Worm (Caenorhabditis elegans) whole organism, L1 larva: ENCODE data around the gene C05G5.7.
A peak's percentile ranks its signal among the peaks of the same experiment; 100 is the strongest.

Source experiments
- F16B12.6 ChIP-seq: fragments of 150-350 bp; optimal IDR thresholded peaks from 2 replicates; lab custom pipeline; 2014; ENCODE audit warnings: missing biosample characterization, missing genetic modification characterization
- Y116A8C.19 ChIP-seq: sonication (generic microtip); optimal IDR thresholded peaks from 2 replicates; lab custom pipeline; 2016; ENCODE audit warnings: missing compliant biosample characterization, missing genetic modification characterization, borderline replicate concordance
- alr-1 ChIP-seq: fragments of 200-800 bp; sonication (Bioruptor generic); optimal IDR thresholded peaks from 2 replicates; lab custom pipeline; 2018; ENCODE audit warnings: borderline replicate concordance, mild to moderate bottlenecking, missing genetic modification characterization, missing compliant biosample characterization
- ama-1 ChIP-seq: fragments of 150-350 bp; optimal IDR thresholded peaks from 2 replicates; lab custom pipeline; 2014
- blmp-1 ChIP-seq: fragments of 150-350 bp; optimal IDR thresholded peaks from 2 replicates; lab custom pipeline; 2014; ENCODE audit warnings: missing biosample characterization, missing genetic modification characterization
- ceh-82 ChIP-seq, 3 experiments: fragments of 150-350 bp in 1 of 3; sonication (generic microtip) in 2 of 3; optimal IDR thresholded peaks; 2 replicates each; lab custom pipeline; 2014 to 2017; ENCODE audit warnings: missing biosample characterization in 3 of 3, missing genetic modification characterization in 3 of 3
- dpl-1 ChIP-seq, 3 experiments: fragments of 150-350 bp in 2 of 3; sonication (generic microtip) in 1 of 3; optimal IDR thresholded peaks; 2 replicates each; lab custom pipeline; 2014 to 2017; ENCODE audit warnings: missing biosample characterization in 3 of 3, missing genetic modification characterization in 3 of 3, missing genetic modification reagents in 3 of 3
- efl-1 ChIP-seq, 4 experiments: fragments of 150-350 bp; optimal IDR thresholded peaks in 3 of 4; peaks in 1 of 4; 1 replicate in 1 of 4; 2 replicates in 3 of 4; lab custom pipeline; 2014; ENCODE audit warnings: missing biosample characterization in 2 of 4, missing genetic modification characterization in 2 of 4, missing genetic modification reagents in 2 of 4
- elt-2 ChIP-seq: sonication (generic microtip); optimal IDR thresholded peaks from 2 replicates; lab custom pipeline; 2016; ENCODE audit warnings: missing genetic modification characterization, mild to moderate bottlenecking, inconsistent platforms, missing compliant biosample characterization, missing genetic modification reagents
- elt-3 ChIP-seq, 6 experiments: fragments of 150-350 bp in 1 of 6; sonication (generic microtip); optimal IDR thresholded peaks; 2 replicates each; lab custom pipeline; 2017 to 2018; ENCODE audit warnings: missing biosample characterization in 6 of 6, missing genetic modification characterization in 6 of 6, inconsistent platforms in 1 of 6
- ets-5 ChIP-seq: fragments of 200-800 bp; sonication (Bioruptor generic); IDR thresholded peaks from 2 replicates; pipeline ENCODE4 v1.3.6; 2022; ENCODE audit warnings: missing genetic modification characterization, missing compliant biosample characterization
- fkh-4 ChIP-seq: sonication (generic microtip); optimal IDR thresholded peaks from 2 replicates; lab custom pipeline; 2016; ENCODE audit warnings: missing compliant biosample characterization, missing genetic modification characterization, borderline replicate concordance
- grh-1 ChIP-seq: fragments of 200-800 bp; sonication (Bioruptor generic); IDR thresholded peaks from 2 replicates; pipeline ENCODE4 v1.3.6; 2022; ENCODE audit warnings: missing genetic modification reagents, missing genetic modification characterization, missing compliant biosample characterization
- hlh-17 ChIP-seq: fragments of 200-800 bp; sonication (Bioruptor generic); optimal IDR thresholded peaks from 2 replicates; lab custom pipeline; 2018; ENCODE audit warnings: missing genetic modification characterization, mild to moderate bottlenecking, missing compliant biosample characterization, moderate library complexity, borderline replicate concordance
- hlh-4 ChIP-seq: sonication (generic microtip); optimal IDR thresholded peaks from 2 replicates; lab custom pipeline; 2016; ENCODE audit warnings: mild to moderate bottlenecking, missing genetic modification characterization, missing compliant biosample characterization
- hpl-2 ChIP-seq: fragments of 150-350 bp; optimal IDR thresholded peaks from 2 replicates; lab custom pipeline; 2014; ENCODE audit warnings: missing biosample characterization, missing genetic modification reagents, missing genetic modification characterization
- irx-1 ChIP-seq: sonication (generic microtip); optimal IDR thresholded peaks from 2 replicates; lab custom pipeline; 2016; ENCODE audit warnings: missing genetic modification characterization, missing compliant biosample characterization
- jun-1 ChIP-seq: fragments of 150-350 bp; optimal IDR thresholded peaks from 2 replicates; lab custom pipeline; 2014; ENCODE audit warnings: missing biosample characterization, missing genetic modification reagents, missing genetic modification characterization
- lin-13 ChIP-seq: fragments of 150-350 bp; optimal IDR thresholded peaks from 2 replicates; lab custom pipeline; 2014; ENCODE audit warnings: missing biosample characterization, missing genetic modification reagents, missing genetic modification characterization
- lin-15B ChIP-seq: fragments of 150-350 bp; sonication (generic microtip); optimal IDR thresholded peaks from 3 replicates; lab custom pipeline; 2014; ENCODE audit warnings: missing biosample characterization, missing genetic modification characterization
- lin-35 ChIP-seq, 2 experiments: fragments of 150-350 bp; optimal IDR thresholded peaks; 2 replicates each; lab custom pipeline; 2014; ENCODE audit warnings: missing biosample characterization in 2 of 2, missing genetic modification characterization in 2 of 2, missing genetic modification reagents in 2 of 2
- lir-3 ChIP-seq: sonication (generic microtip); optimal IDR thresholded peaks from 2 replicates; lab custom pipeline; 2016; ENCODE audit warnings: mild to moderate bottlenecking, missing genetic modification characterization, moderate library complexity, missing compliant biosample characterization; ENCODE audit not compliant: poor library complexity
- lsy-2 ChIP-seq, 2 experiments: fragments of 150-350 bp; optimal IDR thresholded peaks; 2 replicates each; lab custom pipeline; 2014; ENCODE audit warnings: missing biosample characterization in 2 of 2, missing genetic modification characterization in 2 of 2
- mef-2 ChIP-seq: fragments of 150-350 bp; optimal IDR thresholded peaks from 2 replicates; lab custom pipeline; 2014; ENCODE audit warnings: missing biosample characterization, missing genetic modification characterization
- mep-1 ChIP-seq: fragments of 150-350 bp; optimal IDR thresholded peaks from 2 replicates; lab custom pipeline; 2014; ENCODE audit warnings: missing biosample characterization, missing genetic modification characterization
- nhr-12 ChIP-seq: sonication (generic microtip); optimal IDR thresholded peaks from 2 replicates; lab custom pipeline; 2017; ENCODE audit warnings: missing biosample characterization, missing genetic modification characterization
- nhr-19 ChIP-seq: fragments of 200-800 bp; sonication (Bioruptor generic); conservative IDR thresholded peaks from 2 replicates; pipeline ENCODE4 v1.3.6; 2022; ENCODE audit warnings: missing genetic modification characterization, missing compliant biosample characterization
- nhr-20 ChIP-seq: sonication (generic microtip); optimal IDR thresholded peaks from 2 replicates; lab custom pipeline; 2016; ENCODE audit warnings: mild to moderate bottlenecking, missing genetic modification characterization, missing compliant biosample characterization
- nhr-237 ChIP-seq: fragments of 150-350 bp; optimal IDR thresholded peaks from 2 replicates; lab custom pipeline; 2014; ENCODE audit warnings: missing biosample characterization, missing genetic modification characterization
- nhr-28 ChIP-seq: fragments of 150-350 bp; optimal IDR thresholded peaks from 2 replicates; lab custom pipeline; 2014; ENCODE audit warnings: missing biosample characterization, missing genetic modification characterization
- nhr-47 ChIP-seq: sonication (generic microtip); optimal IDR thresholded peaks from 2 replicates; lab custom pipeline; 2016; ENCODE audit warnings: mild to moderate bottlenecking, missing genetic modification characterization, moderate library complexity, missing compliant biosample characterization
- nhr-76 ChIP-seq: sonication (generic microtip); optimal IDR thresholded peaks from 2 replicates; lab custom pipeline; 2017; ENCODE audit warnings: missing biosample characterization, missing genetic modification characterization
- nhr-90 ChIP-seq: sonication (generic microtip); optimal IDR thresholded peaks from 2 replicates; lab custom pipeline; 2016; ENCODE audit warnings: mild to moderate bottlenecking, missing genetic modification characterization, missing compliant biosample characterization; ENCODE audit not compliant: poor library complexity
- pag-3 ChIP-seq: sonication (generic microtip); optimal IDR thresholded peaks from 2 replicates; lab custom pipeline; 2017; ENCODE audit warnings: missing genetic modification characterization, mild to moderate bottlenecking, missing compliant biosample characterization, antibody characterized with exemption, borderline replicate concordance; ENCODE audit not compliant: insufficient read depth
- pax-3 ChIP-seq: fragments of 200-800 bp; sonication (Bioruptor generic); optimal IDR thresholded peaks from 2 replicates; lab custom pipeline; 2018; ENCODE audit warnings: mild to moderate bottlenecking, missing genetic modification characterization, moderate library complexity, missing compliant biosample characterization
- pqm-1 ChIP-seq: sonication (generic microtip); optimal IDR thresholded peaks from 3 replicates; lab custom pipeline; 2017; ENCODE audit warnings: missing biosample characterization, missing genetic modification characterization
- rnt-1 ChIP-seq: sonication (generic microtip); optimal IDR thresholded peaks from 2 replicates; lab custom pipeline; 2016; ENCODE audit warnings: mild to moderate bottlenecking, missing genetic modification characterization, moderate library complexity, missing compliant biosample characterization
- skn-1 ChIP-seq: fragments of 150-350 bp; optimal IDR thresholded peaks from 2 replicates; lab custom pipeline; 2014; ENCODE audit warnings: missing biosample characterization, missing genetic modification characterization
- snpc-4 ChIP-seq: fragments of 150-350 bp; optimal IDR thresholded peaks from 2 replicates; lab custom pipeline; 2014; ENCODE audit warnings: missing biosample characterization, missing genetic modification characterization
- snu-23 ChIP-seq: sonication (generic microtip); optimal IDR thresholded peaks from 2 replicates; lab custom pipeline; 2016; ENCODE audit warnings: missing genetic modification characterization, missing compliant biosample characterization
- sox-4 ChIP-seq: sonication (generic microtip); optimal IDR thresholded peaks from 2 replicates; lab custom pipeline; 2016; ENCODE audit warnings: missing genetic modification characterization, missing compliant biosample characterization
- sptf-1 ChIP-seq: fragments of 150-350 bp; optimal IDR thresholded peaks from 2 replicates; lab custom pipeline; 2014; ENCODE audit warnings: missing biosample characterization, missing genetic modification characterization
- sup-37 ChIP-seq: fragments of 200-800 bp; sonication (Bioruptor generic); optimal IDR thresholded peaks from 2 replicates; lab custom pipeline; 2018; ENCODE audit warnings: mild to moderate bottlenecking, missing genetic modification characterization, missing compliant biosample characterization
- swsn-7 ChIP-seq: sonication (generic microtip); optimal IDR thresholded peaks from 2 replicates; lab custom pipeline; 2016; ENCODE audit warnings: missing genetic modification characterization, missing compliant biosample characterization
- unc-130 ChIP-seq: fragments of 150-350 bp; optimal IDR thresholded peaks from 2 replicates; lab custom pipeline; 2017; ENCODE audit warnings: missing biosample characterization, missing genetic modification characterization, inconsistent platforms
- unc-30 ChIP-seq: sonication (generic microtip); optimal IDR thresholded peaks from 2 replicates; lab custom pipeline; 2017; ENCODE audit warnings: missing biosample characterization, missing genetic modification characterization
- unc-62 ChIP-seq: fragments of 150-350 bp; optimal IDR thresholded peaks from 2 replicates; lab custom pipeline; 2014; ENCODE audit warnings: missing biosample characterization, missing genetic modification reagents, missing genetic modification characterization
- unc-86 ChIP-seq: sonication (generic microtip); optimal IDR thresholded peaks from 2 replicates; lab custom pipeline; 2016; ENCODE audit warnings: missing genetic modification characterization, missing compliant biosample characterization
- vab-15 ChIP-seq: sonication (generic microtip); optimal IDR thresholded peaks from 2 replicates; lab custom pipeline; 2017; ENCODE audit warnings: missing genotype, mild to moderate bottlenecking, missing genetic modification characterization, missing compliant biosample characterization
- xbp-1 ChIP-seq: sonication (generic microtip); optimal IDR thresholded peaks from 2 replicates; lab custom pipeline; 2016; ENCODE audit warnings: missing genetic modification characterization, missing compliant biosample characterization
- zip-4 ChIP-seq: fragments of 200-800 bp; sonication (Bioruptor generic); optimal IDR thresholded peaks from 2 replicates; lab custom pipeline; 2018; ENCODE audit warnings: mild to moderate bottlenecking, missing genetic modification characterization, moderate library complexity, missing compliant biosample characterization
- ztf-4 ChIP-seq: fragments of 150-350 bp; optimal IDR thresholded peaks from 2 replicates; lab custom pipeline; 2014; ENCODE audit warnings: missing biosample characterization, missing genetic modification characterization

C05G5.7 gene

ce11 chrX:14746948-14747347, 3.4 kb upstream of the C05G5.7 start, which contains the start of gene C05G5.2 (continued):
- TF ChIP-seq pax-3 (tag; lab: Kevin White, UChicago) (peak; percentile 59), jun-1 (tag; lab: Kevin White, UChicago) (peak; percentile 80), lin-13 (peak; percentile 83), grh-1 (peak; percentile 54; the same call in 1 of the 2 replicates), blmp-1 (peak; percentile 85), nhr-90 (peak; percentile 84), nhr-47 (peak; percentile 88), pag-3 (peak; percentile 42), vab-15 (tag; lab: Kevin White, UChicago) (peak; percentile 61), ets-5 (no peak), unc-130 (tag; lab: Kevin White, UChicago) (peak; percentile 75), xbp-1 (tag; lab: Kevin White, UChicago) (peak; percentile 82), nhr-237 (tag; lab: Kevin White, UChicago) (peak; percentile 38), nhr-20 (peak; percentile 92), ama-1 (lab: Kevin White, UChicago) (no peak), rnt-1 (tag; lab: Kevin White, UChicago) (peak; percentile 84), snpc-4 (tag; lab: Kevin White, UChicago) (peak; percentile 88), sox-4 (peak; percentile 5), skn-1 (tag; lab: Kevin White, UChicago) (peak; percentile 95), elt-2 (tag; lab: Kevin White, UChicago) (peak; percentile 71), hlh-4 (tag; lab: Kevin White, UChicago) (no peak), hpl-2 (GFP tag; lab: Kevin White, UChicago) (peak; percentile 59), lin-15B (tag; lab: Kevin White, UChicago) (peak; percentile 50), nhr-28 (tag; lab: Kevin White, UChicago) (no peak), unc-30 (tag; lab: Kevin White, UChicago) (no peak), lsy-2 (tag; optimal IDR thresholded peaks at IDR 0.05; lab: Kevin White, UChicago) (peak; percentile 87 to 90), fkh-4 (tag; lab: Kevin White, UChicago) (no peak), nhr-19 (GFP tag; lab: Robert Waterston, UW) (peak; percentile 74), unc-86 (tag; lab: Kevin White, UChicago) (peak; percentile 77), nhr-76 (no peak), sup-37 (GFP tag; lab: Kevin White, UChicago) (no peak), elt-3 (tag; optimal IDR thresholded peaks at IDR 0.05; lab: Kevin White, UChicago) (peak in 3 of 6 experiments; percentile 42 to 95 (median 79)), ceh-82 (tag; optimal IDR thresholded peaks at IDR 0.05; lab: Kevin White, UChicago) (peak; percentile 77 to 94 (median 78)), nhr-12 (tag; lab: Kevin White, UChicago) (no peak), F16B12.6 (tag; lab: Kevin White, UChicago) (peak; percentile 71), swsn-7 (tag; lab: Kevin White, UChicago) (peak; percentile 89), efl-1 (optimal IDR thresholded peaks at IDR 0.05; lab: Kevin White, UChicago) (peak; percentile 65 to 78), efl-1 (GFP tag; optimal IDR thresholded peaks at IDR 0.05 in 1 of 2; lab: Kevin White, UChicago) (peak; percentile 56 to 96), snu-23 (GFP tag; lab: Kevin White, UChicago) (peak; percentile 93), zip-4 (GFP tag; lab: Kevin White, UChicago) (peak; percentile 88), alr-1 (no peak), lir-3 (peak; percentile 71), mep-1 (tag; lab: Kevin White, UChicago) (peak; percentile 95), sptf-1 (tag; lab: Kevin White, UChicago) (no peak), lin-35 (GFP tag; optimal IDR thresholded peaks at IDR 0.05; lab: Kevin White, UChicago) (peak; percentile 71 to 87), irx-1 (peak; percentile 57), dpl-1 (GFP tag; optimal IDR thresholded peaks at IDR 0.05; lab: Kevin White, UChicago) (peak; percentile 64 to 81 (median 72)), Y116A8C.19 (no peak), pqm-1 (tag; lab: Kevin White, UChicago) (no peak), mef-2 (tag; lab: Kevin White, UChicago) (peak; percentile 17), unc-62 (GFP tag; lab: Kevin White, UChicago) (no peak), ztf-4 (peak; percentile 14), hlh-17 (GFP tag; lab: Kevin White, UChicago) (no peak)
